Worm (Caenorhabditis elegans) whole organism, L4 larva: ENCODE measurements around the gene C07A12.18.

Experiments used
- D1046.2 ChIP-seq: fragments of 200-800 bp; sonication (Bioruptor generic); IDR thresholded peaks from 2 replicates; pipeline ENCODE4 v1.3.6; 2022; ENCODE audit warnings: missing genetic modification characterization, missing compliant biosample characterization
- T20F7.1 ChIP-seq: fragments of 200-800 bp; sonication (Bioruptor generic); optimal IDR thresholded peaks from 2 replicates; lab custom pipeline; 2018; ENCODE audit warnings: mild to moderate bottlenecking, missing genetic modification characterization, missing compliant biosample characterization
- T26A8.4 ChIP-seq: fragments of 200-800 bp; sonication (Bioruptor generic); IDR thresholded peaks from 2 replicates; pipeline ENCODE4 v1.3.6; 2022; ENCODE audit warnings: missing genetic modification characterization, missing compliant biosample characterization
- Y5F2A.4 ChIP-seq: fragments of 200-800 bp; sonication (Bioruptor generic); optimal IDR thresholded peaks from 2 replicates; lab custom pipeline; 2018; ENCODE audit warnings: mild to moderate bottlenecking, missing genetic modification characterization, missing compliant biosample characterization
- aha-1 ChIP-seq: fragments of 150-350 bp; peaks from one replicate; lab custom pipeline; 2014; ENCODE audit warnings: missing biosample characterization, missing genetic modification characterization
- aly-2 ChIP-seq: sonication (generic microtip); optimal IDR thresholded peaks from 2 replicates; lab custom pipeline; 2018; ENCODE audit warnings: missing biosample characterization, missing genetic modification characterization
- ama-1 ChIP-seq: fragments of 150-350 bp; optimal IDR thresholded peaks from 2 replicates; lab custom pipeline; 2014; ENCODE audit warnings: inconsistent platforms, mixed read lengths
- arid-1 ChIP-seq: fragments of 200-800 bp; sonication (Bioruptor generic); conservative IDR thresholded peaks from 2 replicates; pipeline ENCODE4 v1.3.6; 2022; ENCODE audit warnings: missing genetic modification reagents, missing genetic modification characterization, missing compliant biosample characterization
- attf-4 ChIP-seq: sonication (generic microtip); optimal IDR thresholded peaks from 3 replicates; lab custom pipeline; 2017; ENCODE audit warnings: missing biosample characterization, missing genetic modification characterization
- ceh-82 ChIP-seq: sonication (generic microtip); optimal IDR thresholded peaks from 2 replicates; lab custom pipeline; 2017; ENCODE audit warnings: missing biosample characterization, missing genetic modification characterization
- cey-2 ChIP-seq: sonication (generic microtip); optimal IDR thresholded peaks from 3 replicates; lab custom pipeline; 2017; ENCODE audit warnings: missing genetic modification characterization, mild to moderate bottlenecking, missing compliant biosample characterization, antibody characterized with exemption, borderline replicate concordance; ENCODE audit not compliant: insufficient read depth
- daf-12 ChIP-seq: fragments of 150-350 bp; optimal IDR thresholded peaks from 2 replicates; lab custom pipeline; 2014; ENCODE audit warnings: missing biosample characterization, missing genetic modification reagents, missing genetic modification characterization
- daf-16 ChIP-seq, 3 experiments: sonication (generic microtip); optimal IDR thresholded peaks; 2 replicates each; lab custom pipeline; 2016 to 2017; ENCODE audit warnings: missing genetic modification characterization in 3 of 3, missing genetic modification reagents in 3 of 3, mild to moderate bottlenecking in 2 of 3, missing compliant biosample characterization in 2 of 3, missing biosample characterization in 1 of 3, moderate library complexity in 1 of 3
- daf-8 ChIP-seq: fragments of 200-800 bp; sonication (Bioruptor generic); IDR thresholded peaks from 2 replicates; pipeline ENCODE4 v1.3.6; 2022; ENCODE audit warnings: missing genetic modification characterization, missing compliant biosample characterization
- dmd-6 ChIP-seq: fragments of 200-800 bp; sonication (Bioruptor generic); IDR thresholded peaks from 2 replicates; pipeline ENCODE4 v1.3.6; 2022; ENCODE audit warnings: missing genetic modification reagents, missing genetic modification characterization, missing compliant biosample characterization
- dve-1 ChIP-seq: sonication (generic microtip); optimal IDR thresholded peaks from 2 replicates; lab custom pipeline; 2017; ENCODE audit warnings: antibody characterized with exemption, mild to moderate bottlenecking, missing genetic modification characterization, missing compliant biosample characterization; ENCODE audit not compliant: insufficient read depth
- gei-8 ChIP-seq: fragments of 200-800 bp; sonication (Bioruptor generic); optimal IDR thresholded peaks from 2 replicates; lab custom pipeline; 2018; ENCODE audit warnings: mild to moderate bottlenecking, missing genetic modification characterization, missing compliant biosample characterization
- hlh-11 ChIP-seq: fragments of 200-800 bp; sonication (Bioruptor generic); optimal IDR thresholded peaks from 2 replicates; lab custom pipeline; 2018; ENCODE audit warnings: mild to moderate bottlenecking, missing genetic modification characterization, missing compliant biosample characterization
- hlh-30 ChIP-seq: sonication (generic microtip); optimal IDR thresholded peaks from 2 replicates; lab custom pipeline; 2017; ENCODE audit warnings: antibody characterized with exemption, mild to moderate bottlenecking, missing genetic modification characterization, missing compliant biosample characterization; ENCODE audit not compliant: insufficient read depth
- hmg-1.1 ChIP-seq: fragments of 200-800 bp; sonication (Bioruptor generic); IDR thresholded peaks from 2 replicates; pipeline ENCODE4 v1.3.6; 2022; ENCODE audit warnings: missing genetic modification reagents, missing genetic modification characterization, missing compliant biosample characterization
- lin-39 ChIP-seq: fragments of 150-350 bp; optimal IDR thresholded peaks from 2 replicates; lab custom pipeline; 2014; ENCODE audit warnings: missing biosample characterization, missing genetic modification reagents, missing genetic modification characterization
- lsy-2 ChIP-seq, 2 experiments: fragments of 150-350 bp in 1 of 2; sonication (generic microtip) in 1 of 2; optimal IDR thresholded peaks; 2 replicates each; lab custom pipeline; 2014 to 2017; ENCODE audit warnings: missing biosample characterization in 2 of 2, missing genetic modification characterization in 2 of 2
- mdl-1 ChIP-seq, 2 experiments: fragments of 150-350 bp in 1 of 2; sonication (generic microtip) in 1 of 2; optimal IDR thresholded peaks; 2 replicates each; lab custom pipeline; 2014 to 2017; ENCODE audit warnings: missing biosample characterization in 2 of 2, missing genetic modification characterization in 2 of 2
- mep-1 ChIP-seq: fragments of 150-350 bp; sonication (generic microtip); optimal IDR thresholded peaks from 3 replicates; lab custom pipeline; 2014; ENCODE audit warnings: missing biosample characterization, missing genetic modification characterization
- mes-2 ChIP-seq: sonication (generic microtip); optimal IDR thresholded peaks from 2 replicates; lab custom pipeline; 2016; ENCODE audit warnings: missing genotype, mild to moderate bottlenecking, missing genetic modification characterization, missing compliant biosample characterization; ENCODE audit not compliant: poor library complexity, severe bottlenecking
- mxl-2 ChIP-seq: fragments of 200-800 bp; sonication (Bioruptor generic); conservative IDR thresholded peaks from 2 replicates; pipeline ENCODE4 v1.3.6; 2022; ENCODE audit warnings: missing genetic modification reagents, missing genetic modification characterization, missing compliant biosample characterization
- mxl-3 ChIP-seq: fragments of 200-800 bp; sonication (Bioruptor generic); optimal IDR thresholded peaks from 2 replicates; lab custom pipeline; 2018; ENCODE audit warnings: mild to moderate bottlenecking, missing genetic modification characterization, missing compliant biosample characterization
- nhr-11 ChIP-seq: fragments of 150-350 bp; optimal IDR thresholded peaks from 2 replicates; lab custom pipeline; 2014; ENCODE audit warnings: missing biosample characterization, missing genetic modification characterization
- nhr-237 ChIP-seq: sonication (generic microtip); optimal IDR thresholded peaks from 2 replicates; lab custom pipeline; 2017; ENCODE audit warnings: missing biosample characterization, missing genetic modification characterization
- nhr-25 ChIP-seq: sonication (generic microtip); optimal IDR thresholded peaks from 2 replicates; lab custom pipeline; 2017; ENCODE audit warnings: missing genetic modification characterization, mild to moderate bottlenecking, missing compliant biosample characterization, antibody characterized with exemption, moderate library complexity, borderline replicate concordance; ENCODE audit not compliant: insufficient read depth
- nhr-28 ChIP-seq: fragments of 150-350 bp; optimal IDR thresholded peaks from 2 replicates; lab custom pipeline; 2014; ENCODE audit warnings: missing biosample characterization, missing genetic modification characterization
- nhr-41 ChIP-seq: fragments of 200-800 bp; sonication (Bioruptor generic); IDR thresholded peaks from 2 replicates; pipeline ENCODE4 v1.3.6; 2022; ENCODE audit warnings: missing genetic modification reagents, missing genetic modification characterization, missing compliant biosample characterization
- nhr-48 ChIP-seq: sonication (generic microtip); optimal IDR thresholded peaks from 2 replicates; lab custom pipeline; 2016; ENCODE audit warnings: mild to moderate bottlenecking, missing genetic modification characterization, missing compliant biosample characterization
- nhr-77 ChIP-seq: fragments of 150-350 bp; optimal IDR thresholded peaks from 2 replicates; lab custom pipeline; 2014; ENCODE audit warnings: missing biosample characterization, missing genetic modification characterization
- pha-4 ChIP-seq, 2 experiments: fragments of 150-350 bp in 1 of 2; fragments of 200-800 bp in 1 of 2; sonication (Bioruptor generic) in 1 of 2; IDR thresholded peaks in 1 of 2; optimal IDR thresholded peaks in 1 of 2; 2 replicates each; pipeline versions ENCODE4 v1.3.6 to Lab custom; 2014 to 2022; ENCODE audit warnings: missing genetic modification characterization in 2 of 2, missing genetic modification reagents in 2 of 2, missing biosample characterization in 1 of 2, missing compliant biosample characterization in 1 of 2
- pqm-1 ChIP-seq: sonication (generic microtip); optimal IDR thresholded peaks from 2 replicates; lab custom pipeline; 2017; ENCODE audit warnings: missing biosample characterization, missing genetic modification characterization
- saeg-2 ChIP-seq: fragments of 200-800 bp; sonication (Bioruptor generic); IDR thresholded peaks from 2 replicates; pipeline ENCODE4 v1.3.6; 2022; ENCODE audit warnings: missing genetic modification reagents, missing genetic modification characterization, missing compliant biosample characterization
- sdz-12 ChIP-seq: fragments of 200-800 bp; sonication (Bioruptor generic); optimal IDR thresholded peaks from 2 replicates; lab custom pipeline; 2018; ENCODE audit warnings: mild to moderate bottlenecking, missing genetic modification characterization, missing compliant biosample characterization
- snpc-1.2 ChIP-seq: fragments of 200-800 bp; sonication (Bioruptor generic); IDR thresholded peaks from 2 replicates; pipeline ENCODE4 v1.3.6; 2022; ENCODE audit warnings: missing genetic modification reagents, missing genetic modification characterization, missing compliant biosample characterization
- snpc-4 ChIP-seq: fragments of 150-350 bp; optimal IDR thresholded peaks from 2 replicates; lab custom pipeline; 2014; ENCODE audit warnings: missing biosample characterization, missing genetic modification characterization
- tra-1 ChIP-seq: fragments of 200-800 bp; sonication (Bioruptor generic); IDR thresholded peaks from 2 replicates; pipeline ENCODE4 v1.3.6; 2022; ENCODE audit warnings: missing genetic modification reagents, missing genetic modification characterization, missing compliant biosample characterization
- unc-62 ChIP-seq, 3 experiments: fragments of 150-350 bp in 1 of 3; sonication (generic microtip); optimal IDR thresholded peaks in 2 of 3; peaks in 1 of 3; 1 replicate in 1 of 3; 2 replicates in 2 of 3; lab custom pipeline; 2014 to 2017; ENCODE audit warnings: missing biosample characterization in 3 of 3, missing genetic modification characterization in 3 of 3, missing genetic modification reagents in 3 of 3, missing genotype in 1 of 3
- vab-7 ChIP-seq: fragments of 200-800 bp; sonication (Bioruptor generic); IDR thresholded peaks from 2 replicates; pipeline ENCODE4 v1.3.6; 2022; ENCODE audit warnings: missing genetic modification reagents, missing genetic modification characterization, missing compliant biosample characterization
- zfp-3 ChIP-seq: fragments of 200-800 bp; sonication (Bioruptor generic); conservative IDR thresholded peaks from 2 replicates; pipeline ENCODE4 v1.3.6; 2022; ENCODE audit warnings: missing genetic modification reagents, missing genetic modification characterization, missing compliant biosample characterization
- zip-11 ChIP-seq: fragments of 200-800 bp; sonication (Bioruptor generic); IDR thresholded peaks from 2 replicates; pipeline ENCODE4 v1.3.6; 2022; ENCODE audit warnings: missing genetic modification characterization, missing compliant biosample characterization

The C07A12.18 gene

ce11 chrX:4530426-4531044 is 19.2 kb downstream of the C07A12.18 start (continued):
- TF ChIP-seq daf-12 (tag; lab: Kevin White, UChicago): no peak
- no peak for TF ChIP-seq T26A8.4 (GFP tag; lab: Robert Waterston, UW)
- peak; percentile 71 for TF ChIP-seq dve-1 (tag; lab: Kevin White, UChicago)
- no peak for TF ChIP-seq snpc-4 (tag; lab: Kevin White, UChicago)

DNA sequence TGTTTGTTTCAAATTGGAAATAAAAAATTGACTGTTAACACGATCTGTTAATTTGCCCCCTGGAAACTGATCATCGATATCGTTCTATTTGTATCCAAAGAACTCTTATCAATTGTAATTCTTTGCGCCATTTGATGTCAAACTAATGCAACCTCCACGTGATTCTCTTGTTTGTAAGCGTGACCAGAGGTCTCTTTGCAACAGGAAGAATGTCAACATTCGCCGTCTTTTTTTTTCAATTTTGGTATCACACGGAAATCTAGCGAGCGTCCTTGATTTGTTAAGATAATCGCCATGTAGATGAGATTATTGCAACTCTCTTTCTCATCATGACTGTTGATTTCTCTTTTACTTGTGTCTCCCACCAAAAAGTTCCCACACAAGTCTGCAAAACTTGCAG is 20.8 kb downstream of the C07A12.18 start:
- TF ChIP-seq hlh-30 (tag; lab: Kevin White, UChicago) (peak; percentile 92), mep-1 (tag; lab: Kevin White, UChicago) (peak; percentile 48), mes-2 (tag; lab: Kevin White, UChicago) (peak; percentile 51), ama-1 (no peak), nhr-48 (peak; percentile 78), nhr-41 (no peak), hlh-11 (tag; lab: Kevin White, UChicago) (peak; percentile 85), nhr-11 (tag; lab: Kevin White, UChicago) (peak; percentile 69), vab-7 (GFP tag; lab: Robert Waterston, UW) (no peak), unc-62 (GFP tag; optimal IDR thresholded peaks at IDR 0.05 in 1 of 2; lab: Kevin White, UChicago) (peak; percentile 29 to 91), unc-62 (tag; optimal IDR thresholded peaks at IDR 0.05; lab: Kevin White, UChicago) (no peak), cey-2 (no peak), zfp-3 (GFP tag; lab: Robert Waterston, UW) (no peak), mxl-3 (GFP tag; lab: Kevin White, UChicago) (peak; percentile 91), nhr-28 (tag; lab: Kevin White, UChicago) (peak; percentile 89), dve-1 (tag; lab: Kevin White, UChicago) (peak; percentile 66), nhr-77 (tag; lab: Kevin White, UChicago) (peak; percentile 56), tra-1 (GFP tag; lab: Robert Waterston, UW) (peak; percentile 56; the same call in 1 of the 2 replicates), saeg-2 (GFP tag; lab: Robert Waterston, UW) (0 out of 2 replicates have a peak, but pooled peaks have one; percentile 61), mdl-1 (tag; optimal IDR thresholded peaks at IDR 0.05; lab: Kevin White, UChicago) (peak; percentile 23 to 84), pqm-1 (peak; percentile 52), aha-1 (tag; lab: Kevin White, UChicago) (peak; percentile 96), lsy-2 (tag; optimal IDR thresholded peaks at IDR 0.05; lab: Kevin White, UChicago) (peak in 1 of 2 experiments; percentile 58), dmd-6 (GFP tag; lab: Robert Waterston, UW) (peak; percentile 92), gei-8 (peak; percentile 13), nhr-25 (peak; percentile 62), daf-16 (GFP tag; optimal IDR thresholded peaks at IDR 0.05; lab: Kevin White, UChicago) (no peak), daf-16 (tag; optimal IDR thresholded peaks at IDR 0.05; lab: Kevin White, UChicago) (peak; percentile 67), T20F7.1 (no peak)

DNA sequence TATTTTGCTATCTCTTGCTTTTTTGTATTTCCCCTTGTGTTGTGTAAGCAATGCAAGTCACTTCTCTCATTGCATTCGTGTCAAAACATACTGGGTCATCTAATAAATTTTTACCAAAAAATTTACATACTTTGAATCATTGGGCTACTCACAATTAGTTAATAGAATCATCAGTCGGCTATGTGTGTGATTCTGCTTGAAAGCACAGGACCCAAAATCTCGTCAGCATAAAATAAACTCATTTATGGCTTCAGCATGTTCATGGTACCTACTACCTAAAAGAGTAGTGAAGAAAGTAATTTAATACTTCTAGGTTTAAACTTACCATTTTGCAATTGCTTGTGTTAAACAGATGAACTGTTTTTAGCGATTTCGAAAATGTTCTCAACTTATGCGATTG is 23.3 kb downstream of the C07A12.18 start:
- peak; percentile 56 for TF ChIP-seq nhr-237 (tag; lab: Kevin White, UChicago)
- no peak for TF ChIP-seq ceh-82
- no peak for TF ChIP-seq daf-16 (GFP tag; optimal IDR thresholded peaks at IDR 0.05; lab: Kevin White, UChicago)
- TF ChIP-seq daf-16 (tag; optimal IDR thresholded peaks at IDR 0.05; lab: Kevin White, UChicago): peak; percentile 37
- peak; percentile 83 for TF ChIP-seq aly-2 (tag; lab: Kevin White, UChicago)
- TF ChIP-seq sdz-12: no peak
- no peak for TF ChIP-seq vab-7 (GFP tag; lab: Robert Waterston, UW)
- TF ChIP-seq snpc-1.2 (GFP tag; lab: Robert Waterston, UW): no peak
- no peak; the same call in 1 of the 2 replicates for TF ChIP-seq pha-4 (GFP tag; IDR thresholded peaks at IDR 0.05; lab: Robert Waterston, UW)
- no peak for TF ChIP-seq pha-4 (tag; optimal IDR thresholded peaks at IDR 0.05; lab: Kevin White, UChicago)
- no peak for TF ChIP-seq attf-4 (tag; lab: Kevin White, UChicago)
- peak; percentile 16 for TF ChIP-seq hlh-11 (tag; lab: Kevin White, UChicago)
- TF ChIP-seq hmg-1.1 (GFP tag; lab: Robert Waterston, UW): no peak
- TF ChIP-seq tra-1 (GFP tag; lab: Robert Waterston, UW): no peak
- no peak for TF ChIP-seq D1046.2 (GFP tag; lab: Robert Waterston, UW)
- no peak for TF ChIP-seq lin-39 (tag; lab: Kevin White, UChicago)
- TF ChIP-seq mxl-2: no peak
- no peak for TF ChIP-seq zip-11 (GFP tag; lab: Robert Waterston, UW)
- 0 out of 2 replicates have a peak, but pooled peaks have one; percentile 16 for TF ChIP-seq arid-1 (GFP tag; lab: Robert Waterston, UW)
- TF ChIP-seq daf-8 (GFP tag; lab: Robert Waterston, UW): no peak
- TF ChIP-seq Y5F2A.4: no peak
